Worm (Caenorhabditis elegans): ENCODE data around the gene nhr-88.
"Not testable (repeated sequence)": the region's sequence is repeated elsewhere in the genome, so short reads cannot be mapped to it uniquely, and the experiment has no call there.

Gene nhr-88

ce11 chrII:3032480-3032879 lies 56.0 kb downstream of the nhr-88 start, which contains the start of gene B0454.6:
B0454.6 (plus strand) TSS chrII:3032780.
- not testable (repeated sequence) for TF ChIP-seq elt-1 (tag; optimal IDR thresholded peaks at IDR 0.05); lin-15B (tag; optimal IDR thresholded peaks at IDR 0.05); fkh-10 (GFP tag; optimal IDR thresholded peaks at IDR 0.05)

- no peak for TF ChIP-seq ceh-16 (tag; optimal IDR thresholded peaks at IDR 0.05)
- no peak for TF ChIP-seq lsy-12 (tag; optimal IDR thresholded peaks at IDR 0.05)
- TF ChIP-seq nhr-77 (tag; optimal IDR thresholded peaks at IDR 0.05): no peak
- TF ChIP-seq sea-2 (GFP tag; optimal IDR thresholded peaks at IDR 0.05): no peak
- TF ChIP-seq nhr-67 (tag; optimal IDR thresholded peaks at IDR 0.05): no peak
- no peak for TF ChIP-seq lin-39 (tag; optimal IDR thresholded peaks at IDR 0.05)
- no peak for TF ChIP-seq ZK546.5 (tag; optimal IDR thresholded peaks at IDR 0.05)
- no peak for TF ChIP-seq elt-3 (tag; optimal IDR thresholded peaks at IDR 0.05)
- no peak for TF ChIP-seq ceh-82 (tag; optimal IDR thresholded peaks at IDR 0.05)
- no peak for TF ChIP-seq nhr-237 (tag; optimal IDR thresholded peaks at IDR 0.05)
These were observed 58.5 kb downstream of the nhr-88 start for ce11 chrII:3034914-3035313.

- TF ChIP-seq mml-1 (tag; optimal IDR thresholded peaks at IDR 0.05) (no peak), pha-4 (tag; optimal IDR thresholded peaks at IDR 0.05) (no peak), ztf-11 (tag; optimal IDR thresholded peaks at IDR 0.05) (no peak), eor-1 (tag; optimal IDR thresholded peaks at IDR 0.05) (no peak), ZK546.5 (tag; optimal IDR thresholded peaks at IDR 0.05) (no peak), nhr-28 (tag; optimal IDR thresholded peaks at IDR 0.05) (no peak), elt-3 (tag; optimal IDR thresholded peaks at IDR 0.05) (no peak), lin-39 (tag; optimal IDR thresholded peaks at IDR 0.05) (no peak), elt-1 (tag; optimal IDR thresholded peaks at IDR 0.05) (no peak), hmg-11 (tag; optimal IDR thresholded peaks at IDR 0.05) (no peak), pqm-1 (tag; optimal IDR thresholded peaks at IDR 0.05) (no peak), nhr-77 (tag; optimal IDR thresholded peaks at IDR 0.05) (no peak), lin-15B (tag; optimal IDR thresholded peaks at IDR 0.05) (no peak), nhr-11 (tag; optimal IDR thresholded peaks at IDR 0.05) (no peak), snpc-4 (tag; optimal IDR thresholded peaks at IDR 0.05) (no peak), ama-1 (optimal IDR thresholded peaks at IDR 0.05) (no peak), fkh-10 (GFP tag; optimal IDR thresholded peaks at IDR 0.05) (no peak)
These were observed 59.9 kb downstream of the nhr-88 start for ce11 chrII:3036344-3036743.

Measured in whole organism, L3 larva.